Worm (Caenorhabditis elegans): ENCODE results near the gene pqn-73.

DNA sequence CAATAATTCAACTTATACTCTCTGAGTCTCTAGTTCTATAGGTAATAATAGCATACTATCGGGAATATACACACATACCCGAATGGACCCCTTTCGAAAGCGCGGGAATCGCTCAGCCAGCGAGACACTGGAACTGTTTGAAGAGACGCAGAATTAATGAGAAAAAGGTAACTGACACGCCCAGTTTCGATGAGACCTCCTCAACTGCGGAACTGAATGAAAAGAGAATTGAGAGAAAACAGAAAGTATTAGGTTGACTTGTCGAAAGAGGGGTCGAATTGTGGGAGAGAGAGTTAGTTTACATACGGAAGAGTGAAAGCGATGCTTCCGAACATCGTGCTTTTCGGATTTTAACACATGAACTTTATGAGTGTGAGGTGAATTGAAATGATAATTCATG lies 8.5 kb upstream of the pqn-73 start:
- TF ChIP-seq unc-62 (GFP tag; optimal IDR thresholded peaks at IDR 0.05) (no peak), pha-4 (tag; optimal IDR thresholded peaks at IDR 0.05) (no peak)

Data from whole organism, young adult.